Fruit fly (Drosophila melanogaster): ENCODE data around the gene CG4115.
A peak's percentile ranks its signal among the peaks of the same experiment; 100 is the strongest.

The CG4115 gene

DNA sequence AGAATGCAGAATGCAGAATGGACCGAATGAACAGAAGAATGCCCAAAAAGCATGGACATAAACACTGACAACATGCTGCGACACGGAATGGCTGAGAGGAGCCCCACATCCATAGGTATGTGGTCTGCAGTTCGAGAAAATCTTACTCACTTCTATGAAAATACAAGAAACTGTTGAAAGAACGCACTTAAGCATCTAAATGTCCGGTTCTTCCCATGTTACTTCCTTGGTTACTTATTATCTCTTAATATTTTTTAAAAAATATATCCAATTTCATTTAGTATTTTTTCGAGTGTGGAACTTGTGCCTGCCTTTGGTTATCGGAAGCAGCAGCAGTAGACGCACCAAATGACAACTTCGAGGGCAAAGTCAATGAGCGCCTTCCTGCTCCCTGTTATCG is 45.6 kb upstream of the CG4115 start (continued):
- TF ChIP-seq Sox102F (GFP tag; optimal IDR thresholded peaks at IDR 0.05) (peak; percentile 81), CG4318 (GFP tag; optimal IDR thresholded peaks at IDR 0.05) (peak; percentile 18), CG11762 (GFP tag; optimal IDR thresholded peaks at IDR 0.05; ENCODE audit: insufficient read depth) (peak; percentile 58), CG32006 (GFP tag; optimal IDR thresholded peaks at IDR 0.05) (peak; percentile 47), Blimp-1 (GFP tag; optimal IDR thresholded peaks at IDR 0.05) (peak; percentile 61), Lpt (GFP tag; optimal IDR thresholded peaks at IDR 0.05) (peak; percentile 38), Sox14 (GFP tag; optimal IDR thresholded peaks at IDR 0.05) (peak; percentile 69), esn (GFP tag; optimal IDR thresholded peaks at IDR 0.05) (peak; percentile 89), CG6163 (GFP tag; IDR thresholded peaks at IDR 0.05) (peak; percentile 82), dsx (GFP tag; optimal IDR thresholded peaks at IDR 0.05; ENCODE audit: poor library complexity, severe bottlenecking) (peak; percentile 77), CG10631 (GFP tag; optimal IDR thresholded peaks at IDR 0.05) (peak; percentile 65), CG3032 (tag; optimal IDR thresholded peaks at IDR 0.05) (peak; percentile 86), CG31627 (GFP tag; optimal IDR thresholded peaks at IDR 0.05) (peak; percentile 80), CG16779 (tag; optimal IDR thresholded peaks at IDR 0.05) (peak; percentile 50), CG34406 (GFP tag; optimal IDR thresholded peaks at IDR 0.05) (peak; percentile 72), Ets96B (tag; optimal IDR thresholded peaks at IDR 0.05) (peak; percentile 90), CG6792 (GFP tag; optimal IDR thresholded peaks at IDR 0.05) (peak; percentile 80), CG1621 (tag; optimal IDR thresholded peaks at IDR 0.05) (peak; percentile 74), Ets21C (GFP tag; optimal IDR thresholded peaks at IDR 0.05) (peak; percentile 72), Smox (GFP tag; optimal IDR thresholded peaks at IDR 0.05) (peak; percentile 86), CG7368 (GFP tag; optimal IDR thresholded peaks at IDR 0.05) (peak; percentile 8), CG10669 (GFP tag; optimal IDR thresholded peaks at IDR 0.05) (peak; percentile 83), Hr4 (GFP tag; optimal IDR thresholded peaks at IDR 0.05) (peak; percentile 29)

DNA sequence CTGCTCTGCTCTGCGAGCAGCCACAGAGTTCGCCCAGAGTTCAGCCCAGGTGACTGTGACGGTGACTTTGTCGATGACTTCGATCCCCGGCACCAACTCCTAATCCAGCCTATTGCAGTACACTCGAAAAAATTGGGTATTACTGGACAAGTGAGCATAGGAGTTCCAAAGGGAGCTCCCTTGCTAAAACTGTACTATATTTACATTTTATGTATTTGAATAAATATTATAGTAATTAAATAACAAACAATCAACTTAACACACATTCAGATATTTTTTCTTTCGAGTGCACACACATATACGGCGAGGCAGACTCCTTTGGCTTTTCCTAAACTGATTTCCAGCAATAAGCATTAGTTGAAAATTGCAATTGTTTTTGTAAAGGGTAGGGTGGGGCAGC is 44.4 kb upstream of the CG4115 start:
- TF ChIP-seq CG9139 (GFP tag; optimal IDR thresholded peaks at IDR 0.05) (no peak), CG6163 (GFP tag; IDR thresholded peaks at IDR 0.05) (peak; percentile 59; the same call in 1 of the 3 replicates), Hr4 (GFP tag; optimal IDR thresholded peaks at IDR 0.05) (peak; percentile 26), achi (GFP tag; optimal IDR thresholded peaks at IDR 0.05) (peak; percentile 35), Sox102F (GFP tag; optimal IDR thresholded peaks at IDR 0.05) (no peak), dac (GFP tag; optimal IDR thresholded peaks at IDR 0.05) (peak; percentile 9), Hr38 (GFP tag; optimal IDR thresholded peaks at IDR 0.05) (no peak), CG6276 (GFP tag; optimal IDR thresholded peaks at IDR 0.05) (peak; percentile 55), Gug (GFP tag; IDR thresholded peaks at IDR 0.05) (peak; percentile 62; the same call in 1 of the 2 replicates), CG6808 (GFP tag; optimal IDR thresholded peaks at IDR 0.05) (no peak), CG6792 (GFP tag; optimal IDR thresholded peaks at IDR 0.05) (no peak), CG3919 (GFP tag; optimal IDR thresholded peaks at IDR 0.05) (peak; percentile 62), Eip78C (GFP tag) (peak; percentile 54), Sox14 (GFP tag; optimal IDR thresholded peaks at IDR 0.05) (no peak), Smox (GFP tag; optimal IDR thresholded peaks at IDR 0.05) (no peak), CG8119 (GFP tag; IDR thresholded peaks at IDR 0.05) (peak; percentile 58; the same call in 2 of the 3 replicates), Lpt (GFP tag; optimal IDR thresholded peaks at IDR 0.05) (peak; percentile 31), dsx (GFP tag; optimal IDR thresholded peaks at IDR 0.05; ENCODE audit: poor library complexity, severe bottlenecking) (no peak), CG32006 (GFP tag; optimal IDR thresholded peaks at IDR 0.05) (peak; percentile 63), Met (GFP tag; optimal IDR thresholded peaks at IDR 0.05) (no peak), salr (GFP tag; optimal IDR thresholded peaks at IDR 0.05) (peak in 1 of 2 experiments; percentile 34), CG31627 (GFP tag; optimal IDR thresholded peaks at IDR 0.05) (no peak), CG15336 (GFP tag; IDR thresholded peaks at IDR 0.05) (peak; percentile 49), CG11294 (GFP tag; IDR thresholded peaks at IDR 0.05) (no peak), OdsH (GFP tag; optimal IDR thresholded peaks at IDR 0.05) (peak; percentile 25), CG11762 (GFP tag; optimal IDR thresholded peaks at IDR 0.05; ENCODE audit: insufficient read depth) (no peak), eg (GFP tag; IDR thresholded peaks at IDR 0.05) (peak; percentile 56; the same call in 1 of the 3 replicates), Ets21C (GFP tag; optimal IDR thresholded peaks at IDR 0.05) (no peak), CG34406 (GFP tag; optimal IDR thresholded peaks at IDR 0.05) (no peak), Ets96B (tag; optimal IDR thresholded peaks at IDR 0.05) (peak; percentile 13), CG3032 (tag; optimal IDR thresholded peaks at IDR 0.05) (no peak), CG10631 (GFP tag; optimal IDR thresholded peaks at IDR 0.05) (peak; percentile 51), CG4318 (GFP tag; optimal IDR thresholded peaks at IDR 0.05) (peak; percentile 29), CG7368 (GFP tag; optimal IDR thresholded peaks at IDR 0.05) (no peak), svp (GFP tag) (peak; percentile 63)
